Worm (Caenorhabditis elegans) whole organism, L3 larva: ENCODE measurements around the gene mtrr-1.
A peak's percentile ranks its signal among the peaks of the same experiment; 100 is the strongest.

Source experiments
- R02D3.7 ChIP-seq: fragments of 150-350 bp; optimal IDR thresholded peaks from 2 replicates; lab custom pipeline; 2014; ENCODE audit warnings: missing biosample characterization, missing genetic modification characterization
- aly-2 ChIP-seq: fragments of 150-350 bp; optimal IDR thresholded peaks from 2 replicates; lab custom pipeline; 2014; ENCODE audit warnings: missing biosample characterization, missing genetic modification characterization
- ama-1 ChIP-seq: fragments of 150-350 bp; optimal IDR thresholded peaks from 2 replicates; lab custom pipeline; 2018
- ceh-28 ChIP-seq: fragments of 150-350 bp; optimal IDR thresholded peaks from 2 replicates; lab custom pipeline; 2014; ENCODE audit warnings: missing biosample characterization, missing genetic modification reagents, missing genetic modification characterization
- ceh-82 ChIP-seq: fragments of 150-350 bp; optimal IDR thresholded peaks from 2 replicates; lab custom pipeline; 2014; ENCODE audit warnings: missing biosample characterization, missing genetic modification characterization
- egl-27 ChIP-seq: sonication (generic microtip); optimal IDR thresholded peaks from 4 replicates; lab custom pipeline; 2017; ENCODE audit warnings: missing biosample characterization, missing genetic modification reagents, missing genetic modification characterization
- elt-2 ChIP-seq: sonication (generic microtip); optimal IDR thresholded peaks from 2 replicates; lab custom pipeline; 2016; ENCODE audit warnings: missing genetic modification reagents, mild to moderate bottlenecking, missing genetic modification characterization, missing compliant biosample characterization
- eor-1 ChIP-seq, 2 experiments: fragments of 150-350 bp; optimal IDR thresholded peaks; 2 replicates each; lab custom pipeline; 2014 to 2018; ENCODE audit warnings: missing biosample characterization in 2 of 2, missing genetic modification characterization in 2 of 2
- fkh-10 ChIP-seq: sonication (generic microtip); optimal IDR thresholded peaks from 2 replicates; lab custom pipeline; 2017; ENCODE audit warnings: missing biosample characterization, missing genetic modification reagents, missing genetic modification characterization
- hmg-11 ChIP-seq: sonication (generic microtip); optimal IDR thresholded peaks from 2 replicates; lab custom pipeline; 2016; ENCODE audit warnings: missing genetic modification characterization, missing compliant biosample characterization
- jun-1 ChIP-seq: fragments of 150-350 bp; optimal IDR thresholded peaks from 2 replicates; lab custom pipeline; 2014; ENCODE audit warnings: missing biosample characterization, missing genetic modification reagents, missing genetic modification characterization
- nhr-11 ChIP-seq: fragments of 150-350 bp; optimal IDR thresholded peaks from 2 replicates; lab custom pipeline; 2014; ENCODE audit warnings: missing biosample characterization, missing genetic modification characterization
- nhr-12 ChIP-seq: fragments of 150-350 bp; optimal IDR thresholded peaks from 2 replicates; lab custom pipeline; 2014; ENCODE audit warnings: missing biosample characterization, missing genetic modification characterization
- nhr-237 ChIP-seq: fragments of 150-350 bp; optimal IDR thresholded peaks from 2 replicates; lab custom pipeline; 2014; ENCODE audit warnings: missing biosample characterization, missing genetic modification characterization
- nhr-25 ChIP-seq: sonication (generic microtip); optimal IDR thresholded peaks from 2 replicates; lab custom pipeline; 2017; ENCODE audit warnings: missing biosample characterization, missing genetic modification characterization
- nhr-43 ChIP-seq: sonication (generic microtip); optimal IDR thresholded peaks from 2 replicates; lab custom pipeline; 2016; ENCODE audit warnings: mild to moderate bottlenecking, missing genetic modification characterization, missing compliant biosample characterization; ENCODE audit not compliant: poor library complexity, severe bottlenecking
- nhr-67 ChIP-seq: fragments of 150-350 bp; optimal IDR thresholded peaks from 2 replicates; lab custom pipeline; 2014; ENCODE audit warnings: missing biosample characterization, missing genetic modification characterization
- nhr-76 ChIP-seq: fragments of 150-350 bp; sonication (generic microtip); optimal IDR thresholded peaks from 5 replicates; lab custom pipeline; 2014; ENCODE audit warnings: missing biosample characterization, missing genetic modification characterization
- nhr-77 ChIP-seq: fragments of 150-350 bp; optimal IDR thresholded peaks from 2 replicates; lab custom pipeline; 2014; ENCODE audit warnings: missing biosample characterization, missing genetic modification characterization
- pha-4 ChIP-seq: fragments of 150-350 bp; optimal IDR thresholded peaks from 2 replicates; lab custom pipeline; 2014; ENCODE audit warnings: missing biosample characterization, missing genetic modification reagents, missing genetic modification characterization
- skn-1 ChIP-seq: fragments of 150-350 bp; optimal IDR thresholded peaks from 2 replicates; lab custom pipeline; 2014; ENCODE audit warnings: missing biosample characterization, missing genetic modification characterization
- snpc-4 ChIP-seq: fragments of 150-350 bp; optimal IDR thresholded peaks from 2 replicates; lab custom pipeline; 2014; ENCODE audit warnings: missing biosample characterization, missing genetic modification characterization
- tbx-2 ChIP-seq: sonication (generic microtip); optimal IDR thresholded peaks from 2 replicates; lab custom pipeline; 2016; ENCODE audit warnings: mild to moderate bottlenecking, missing genetic modification characterization, missing compliant biosample characterization
- unc-62 ChIP-seq: fragments of 150-350 bp; sonication (generic microtip); optimal IDR thresholded peaks from 4 replicates; lab custom pipeline; 2014; ENCODE audit warnings: missing biosample characterization, missing genetic modification reagents, missing genetic modification characterization

Gene mtrr-1

DNA sequence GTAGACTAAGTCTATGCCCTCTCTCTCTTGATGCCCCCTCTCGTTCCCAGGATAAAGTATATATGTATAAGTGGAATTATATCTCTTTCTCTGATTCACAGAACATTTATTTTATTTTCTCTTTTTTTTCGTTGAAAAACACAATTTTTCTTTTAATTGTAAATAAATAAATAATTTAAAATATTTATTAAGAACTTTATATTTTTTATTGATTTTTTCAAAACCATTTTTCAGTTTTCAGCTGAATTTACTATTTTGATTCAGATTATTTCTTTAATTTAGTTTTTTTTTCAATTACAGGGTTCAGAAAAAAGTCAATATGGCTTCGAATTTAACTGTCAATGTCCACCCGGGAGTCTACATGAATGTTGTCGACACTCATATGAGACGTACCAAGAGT is 45.6 kb downstream of the mtrr-1 start, which contains the start of gene eif-3.F:
eif-3.F (plus strand) TSS at position 301 of the 400 bp plus-strand sequence.
- TF ChIP-seq nhr-25 (tag; lab: Kevin White, UChicago) (no peak), nhr-43 (tag; lab: Kevin White, UChicago) (no peak), skn-1 (tag; lab: Kevin White, UChicago) (no peak), nhr-11 (tag; lab: Kevin White, UChicago) (no peak), fkh-10 (GFP tag; lab: Kevin White, UChicago) (no peak)

DNA sequence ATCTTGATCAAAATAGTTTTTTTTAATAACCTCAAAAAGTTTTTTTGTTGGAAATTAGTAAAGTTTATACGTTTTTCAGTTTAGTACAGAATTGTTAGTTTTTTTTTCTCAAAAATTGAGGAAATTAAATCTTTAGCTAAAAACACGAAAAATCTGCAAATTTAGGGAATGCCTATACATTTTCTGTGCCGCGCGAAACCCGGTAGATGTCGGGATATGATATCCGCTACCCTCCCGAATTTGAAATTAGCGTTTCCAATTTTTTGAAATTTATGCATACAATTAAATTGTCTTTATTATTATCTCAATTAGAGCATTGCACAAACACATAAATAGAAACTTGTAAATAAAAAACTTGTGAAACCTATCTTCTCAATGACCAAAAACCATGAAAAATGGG is 47.3 kb downstream of the mtrr-1 start:
- TF ChIP-seq egl-27 (tag; lab: Kevin White, UChicago) (no peak), R02D3.7 (tag; lab: Kevin White, UChicago) (no peak), nhr-77 (no peak), ceh-82 (tag; lab: Kevin White, UChicago) (no peak), pha-4 (no peak), aly-2 (tag; lab: Kevin White, UChicago) (no peak), unc-62 (GFP tag; lab: Kevin White, UChicago) (no peak), nhr-11 (tag; lab: Kevin White, UChicago) (no peak), snpc-4 (tag; lab: Kevin White, UChicago) (no peak), jun-1 (no peak), elt-2 (tag; lab: Kevin White, UChicago) (no peak), eor-1 (tag; optimal IDR thresholded peaks at IDR 0.05; lab: Kevin White, UChicago) (no peak), nhr-12 (tag; lab: Kevin White, UChicago) (no peak), hmg-11 (tag; lab: Kevin White, UChicago) (no peak), nhr-237 (no peak), nhr-67 (tag; lab: Kevin White, UChicago) (no peak), skn-1 (tag; lab: Kevin White, UChicago) (no peak), tbx-2 (tag; lab: Kevin White, UChicago) (no peak), nhr-76 (tag; lab: Kevin White, UChicago) (no peak)

DNA sequence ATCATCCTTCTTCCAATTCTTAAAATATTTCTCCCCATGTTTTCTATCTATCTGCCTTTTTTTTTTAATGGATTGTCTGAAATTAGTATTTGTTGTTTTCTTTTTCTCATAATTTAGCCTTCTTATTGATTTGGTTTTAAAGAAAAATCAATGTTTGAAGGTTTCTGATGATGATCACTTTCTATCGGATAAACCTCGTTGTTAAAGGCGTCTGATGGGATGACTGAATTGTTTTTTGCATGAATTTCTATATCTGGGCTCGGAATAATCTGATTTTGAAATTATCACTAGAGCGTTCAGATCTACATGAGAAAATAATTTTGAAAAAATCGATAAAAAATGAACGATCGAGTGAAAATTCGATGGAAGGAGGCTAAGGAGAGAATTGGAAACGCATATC is 47.9 kb downstream of the mtrr-1 start, which contains the start of gene scp-1:
scp-1 (plus strand) TSS at position 301 of the 400 bp plus-strand sequence.
- TF ChIP-seq ceh-28 (tag; lab: Kevin White, UChicago) (peak; percentile 46), fkh-10 (GFP tag; lab: Kevin White, UChicago) (no peak)

DNA sequence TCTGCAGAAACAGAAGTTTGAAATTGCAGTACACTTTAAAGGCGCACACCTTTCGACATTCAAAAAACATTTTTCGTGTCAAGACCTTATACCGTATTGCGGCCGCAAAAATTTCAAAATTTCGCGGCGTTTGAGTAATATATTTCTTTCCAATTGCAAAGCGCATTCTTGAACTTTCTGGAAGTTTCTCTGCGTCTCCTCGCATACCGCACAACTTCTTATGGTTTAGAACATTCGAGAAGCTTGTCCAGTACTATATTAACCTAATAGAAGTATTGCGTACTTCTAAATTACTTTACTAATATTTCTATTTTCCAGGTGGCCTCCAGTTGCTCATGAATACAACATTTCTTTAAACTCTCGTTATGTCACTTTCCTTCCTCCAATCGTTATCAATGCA is 50.9 kb downstream of the mtrr-1 start:
- TF ChIP-seq ama-1 (lab: Kevin White, UChicago), result peak; percentile 31
- no peak for TF ChIP-seq nhr-12 (tag; lab: Kevin White, UChicago)
- peak; percentile 12 for TF ChIP-seq pha-4
